Worm (Caenorhabditis elegans) whole organism, L4 larva: ENCODE measurements around the gene F38B7.11.

Source experiments
- F49E8.2 ChIP-seq: sonication (generic microtip); optimal IDR thresholded peaks from 2 replicates; lab custom pipeline; 2016; ENCODE audit warnings: missing compliant biosample characterization, mild to moderate bottlenecking, missing genetic modification characterization, borderline replicate concordance
- ama-1 ChIP-seq: fragments of 150-350 bp; optimal IDR thresholded peaks from 2 replicates; lab custom pipeline; 2014; ENCODE audit warnings: inconsistent platforms, mixed read lengths
- ceh-20 ChIP-seq: fragments of 200-800 bp; sonication (Bioruptor generic); IDR thresholded peaks from 2 replicates; pipeline ENCODE4 v1.3.6; 2022; ENCODE audit warnings: missing genetic modification reagents, missing genetic modification characterization, missing compliant biosample characterization
- egl-43 ChIP-seq: fragments of 200-800 bp; sonication (Bioruptor generic); IDR thresholded peaks from 2 replicates; pipeline ENCODE4 v1.3.6; 2022; ENCODE audit warnings: missing genetic modification reagents, missing genetic modification characterization, missing compliant biosample characterization
- fkh-10 ChIP-seq: fragments of 150-350 bp; optimal IDR thresholded peaks from 2 replicates; lab custom pipeline; 2014; ENCODE audit warnings: missing biosample characterization, missing genetic modification reagents, missing genetic modification characterization
- fos-1 ChIP-seq: fragments of 150-350 bp; optimal IDR thresholded peaks from 2 replicates; lab custom pipeline; 2014; ENCODE audit warnings: missing biosample characterization, missing genetic modification characterization
- lin-39 ChIP-seq: fragments of 150-350 bp; optimal IDR thresholded peaks from 2 replicates; lab custom pipeline; 2014; ENCODE audit warnings: missing biosample characterization, missing genetic modification reagents, missing genetic modification characterization
- pha-4 ChIP-seq, 2 experiments: fragments of 150-350 bp in 1 of 2; fragments of 200-800 bp in 1 of 2; sonication (Bioruptor generic) in 1 of 2; IDR thresholded peaks in 1 of 2; optimal IDR thresholded peaks in 1 of 2; 2 replicates each; pipeline versions ENCODE4 v1.3.6 to Lab custom; 2014 to 2022; ENCODE audit warnings: missing genetic modification characterization in 2 of 2, missing genetic modification reagents in 2 of 2, missing biosample characterization in 1 of 2, missing compliant biosample characterization in 1 of 2
- snpc-4 ChIP-seq: fragments of 150-350 bp; optimal IDR thresholded peaks from 2 replicates; lab custom pipeline; 2014; ENCODE audit warnings: missing biosample characterization, missing genetic modification characterization
- unc-39 ChIP-seq: sonication (generic microtip); optimal IDR thresholded peaks from 2 replicates; lab custom pipeline; 2017; ENCODE audit warnings: missing biosample characterization, missing genetic modification characterization

DNA sequence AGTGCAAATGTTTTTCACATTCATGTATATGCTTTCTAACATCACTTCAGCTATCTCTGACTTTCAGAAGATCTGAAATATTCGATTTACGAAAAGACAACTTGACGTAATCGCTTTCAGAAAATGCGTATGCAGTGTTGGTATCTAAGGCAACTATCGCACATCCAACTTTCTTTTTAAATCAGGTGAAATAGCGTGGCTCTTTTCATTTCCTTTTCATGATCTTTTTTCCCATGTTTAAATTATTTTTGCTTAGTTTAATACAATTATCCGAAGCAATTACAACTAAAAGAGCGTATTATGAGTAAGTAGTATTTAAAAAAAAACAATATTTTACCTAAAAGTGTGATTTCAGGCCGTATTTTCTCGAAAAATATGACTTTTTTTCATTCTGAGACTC lies at the start of gene F38B7.11:
- TF ChIP-seq snpc-4, result no peak
- TF ChIP-seq ceh-20 (GFP tag; lab: Robert Waterston, UW), result no peak
- no peak for TF ChIP-seq lin-39 (tag; lab: Kevin White, UChicago)
- no peak for TF ChIP-seq fos-1 (tag; lab: Kevin White, UChicago)
- no peak for TF ChIP-seq fkh-10 (GFP tag; lab: Kevin White, UChicago)
- TF ChIP-seq egl-43, result no peak
- no peak for TF ChIP-seq pha-4 (GFP tag; IDR thresholded peaks at IDR 0.05; lab: Robert Waterston, UW)
- TF ChIP-seq pha-4 (tag; optimal IDR thresholded peaks at IDR 0.05; lab: Kevin White, UChicago), result no peak
- TF ChIP-seq ama-1 (lab: Kevin White, UChicago), result no peak
- no peak for TF ChIP-seq F49E8.2 (tag; lab: Kevin White, UChicago)
- no peak for TF ChIP-seq unc-39 (tag; lab: Kevin White, UChicago)
